Worm (Caenorhabditis elegans) whole organism, L4 larva: ENCODE data around the gene Y46G5A.15.
A peak's percentile ranks its signal among the peaks of the same experiment; 100 is the strongest.

ENCODE experiments used
- D1046.2 ChIP-seq: fragments of 200-800 bp; sonication (Bioruptor generic); IDR thresholded peaks from 2 replicates; pipeline ENCODE4 v1.3.6; 2022; ENCODE audit warnings: missing genetic modification characterization, missing compliant biosample characterization
- F10B5.3 ChIP-seq: sonication (generic microtip); optimal IDR thresholded peaks from 2 replicates; lab custom pipeline; 2016; ENCODE audit warnings: mild to moderate bottlenecking, missing genetic modification characterization, missing compliant biosample characterization
- F44E2.7 ChIP-seq: fragments of 200-800 bp; sonication (Bioruptor generic); IDR thresholded peaks from 2 replicates; pipeline ENCODE4 v2.1.2; 2022; ENCODE audit warnings: missing genetic modification characterization, missing compliant biosample characterization
- F49E8.2 ChIP-seq: sonication (generic microtip); optimal IDR thresholded peaks from 2 replicates; lab custom pipeline; 2016; ENCODE audit warnings: missing compliant biosample characterization, mild to moderate bottlenecking, missing genetic modification characterization, borderline replicate concordance
- R02D3.7 ChIP-seq: fragments of 150-350 bp; sonication (generic microtip); optimal IDR thresholded peaks from 3 replicates; lab custom pipeline; 2014; ENCODE audit warnings: missing biosample characterization, missing genetic modification characterization
- T20F7.1 ChIP-seq: fragments of 200-800 bp; sonication (Bioruptor generic); optimal IDR thresholded peaks from 2 replicates; lab custom pipeline; 2018; ENCODE audit warnings: mild to moderate bottlenecking, missing genetic modification characterization, missing compliant biosample characterization
- Y105C5A.15 ChIP-seq: fragments of 200-800 bp; sonication (Bioruptor generic); IDR thresholded peaks from 2 replicates; pipeline ENCODE4 v1.3.6; 2022; ENCODE audit warnings: missing genetic modification characterization, missing compliant biosample characterization
- Y48G9A.11 ChIP-seq: fragments of 200-800 bp; sonication (Bioruptor generic); IDR thresholded peaks from 2 replicates; pipeline ENCODE4 v1.3.6; 2022; ENCODE audit warnings: missing genetic modification reagents, missing genetic modification characterization, missing compliant biosample characterization
- Y5F2A.4 ChIP-seq: fragments of 200-800 bp; sonication (Bioruptor generic); optimal IDR thresholded peaks from 2 replicates; lab custom pipeline; 2018; ENCODE audit warnings: mild to moderate bottlenecking, missing genetic modification characterization, missing compliant biosample characterization
- ZK337.2 ChIP-seq: fragments of 200-800 bp; sonication (Bioruptor generic); IDR thresholded peaks from 2 replicates; pipeline ENCODE4 v1.3.6; 2022; ENCODE audit warnings: missing genetic modification reagents, missing genetic modification characterization, missing compliant biosample characterization
- aha-1 ChIP-seq: fragments of 150-350 bp; peaks from one replicate; lab custom pipeline; 2014; ENCODE audit warnings: missing biosample characterization, missing genetic modification characterization
- ama-1 ChIP-seq: fragments of 150-350 bp; optimal IDR thresholded peaks from 2 replicates; lab custom pipeline; 2014; ENCODE audit warnings: inconsistent platforms, mixed read lengths
- ceh-20 ChIP-seq: fragments of 200-800 bp; sonication (Bioruptor generic); IDR thresholded peaks from 2 replicates; pipeline ENCODE4 v1.3.6; 2022; ENCODE audit warnings: missing genetic modification reagents, missing genetic modification characterization, missing compliant biosample characterization
- ceh-32 ChIP-seq: sonication (generic microtip); optimal IDR thresholded peaks from 2 replicates; lab custom pipeline; 2016; ENCODE audit warnings: mild to moderate bottlenecking, missing genetic modification characterization, missing compliant biosample characterization; ENCODE audit not compliant: poor library complexity
- ceh-44 ChIP-seq: fragments of 200-800 bp; sonication (Bioruptor generic); IDR thresholded peaks from 2 replicates; pipeline ENCODE4 v1.3.6; 2022; ENCODE audit warnings: missing genetic modification reagents, missing genetic modification characterization, missing compliant biosample characterization
- ceh-62 ChIP-seq: sonication (generic microtip); optimal IDR thresholded peaks from 2 replicates; lab custom pipeline; 2017; ENCODE audit warnings: missing biosample characterization, missing genetic modification characterization
- cey-2 ChIP-seq: sonication (generic microtip); optimal IDR thresholded peaks from 3 replicates; lab custom pipeline; 2017; ENCODE audit warnings: missing genetic modification characterization, mild to moderate bottlenecking, missing compliant biosample characterization, antibody characterized with exemption, borderline replicate concordance; ENCODE audit not compliant: insufficient read depth
- ctbp-1 ChIP-seq: fragments of 200-800 bp; sonication (Bioruptor generic); IDR thresholded peaks from 2 replicates; pipeline ENCODE4 v1.3.6; 2022; ENCODE audit warnings: missing genetic modification reagents, missing genetic modification characterization, missing compliant biosample characterization
- daf-8 ChIP-seq: fragments of 200-800 bp; sonication (Bioruptor generic); IDR thresholded peaks from 2 replicates; pipeline ENCODE4 v1.3.6; 2022; ENCODE audit warnings: missing genetic modification characterization, missing compliant biosample characterization
- dmd-6 ChIP-seq: fragments of 200-800 bp; sonication (Bioruptor generic); IDR thresholded peaks from 2 replicates; pipeline ENCODE4 v1.3.6; 2022; ENCODE audit warnings: missing genetic modification reagents, missing genetic modification characterization, missing compliant biosample characterization
- dmd-9 ChIP-seq: fragments of 200-800 bp; sonication (Bioruptor generic); IDR thresholded peaks from 2 replicates; pipeline ENCODE4 v1.3.6; 2022; ENCODE audit warnings: missing genetic modification reagents, missing genetic modification characterization, missing compliant biosample characterization
- duxl-1 ChIP-seq: sonication (generic microtip); optimal IDR thresholded peaks from 2 replicates; lab custom pipeline; 2016; ENCODE audit warnings: mild to moderate bottlenecking, missing genetic modification characterization, moderate library complexity, missing compliant biosample characterization; ENCODE audit not compliant: poor library complexity
- fkh-10 ChIP-seq: fragments of 150-350 bp; optimal IDR thresholded peaks from 2 replicates; lab custom pipeline; 2014; ENCODE audit warnings: missing biosample characterization, missing genetic modification reagents, missing genetic modification characterization
- gei-8 ChIP-seq: fragments of 200-800 bp; sonication (Bioruptor generic); optimal IDR thresholded peaks from 2 replicates; lab custom pipeline; 2018; ENCODE audit warnings: mild to moderate bottlenecking, missing genetic modification characterization, missing compliant biosample characterization
- hif-1 ChIP-seq, 2 experiments: sonication (generic microtip); optimal IDR thresholded peaks; 2 replicates each; lab custom pipeline; 2016 to 2017; ENCODE audit warnings: missing compliant biosample characterization in 2 of 2, missing genetic modification characterization in 2 of 2, missing genetic modification reagents in 2 of 2, missing genotype in 2 of 2, mild to moderate bottlenecking in 1 of 2
- hlh-11 ChIP-seq: fragments of 200-800 bp; sonication (Bioruptor generic); optimal IDR thresholded peaks from 2 replicates; lab custom pipeline; 2018; ENCODE audit warnings: mild to moderate bottlenecking, missing genetic modification characterization, missing compliant biosample characterization
- hlh-30 ChIP-seq: sonication (generic microtip); optimal IDR thresholded peaks from 2 replicates; lab custom pipeline; 2017; ENCODE audit warnings: antibody characterized with exemption, mild to moderate bottlenecking, missing genetic modification characterization, missing compliant biosample characterization; ENCODE audit not compliant: insufficient read depth
- jun-1 ChIP-seq: fragments of 150-350 bp; optimal IDR thresholded peaks from 2 replicates; lab custom pipeline; 2014; ENCODE audit warnings: missing biosample characterization, missing genetic modification reagents, missing genetic modification characterization
- lim-7 ChIP-seq: fragments of 200-800 bp; sonication (Bioruptor generic); IDR thresholded peaks from 2 replicates; pipeline ENCODE4 v1.3.6; 2022; ENCODE audit warnings: missing genetic modification characterization, missing compliant biosample characterization
- lin-1 ChIP-seq: fragments of 200-800 bp; sonication (Bioruptor generic); IDR thresholded peaks from 2 replicates; pipeline ENCODE4 v1.3.6; 2022; ENCODE audit warnings: missing genetic modification reagents, missing genetic modification characterization, missing compliant biosample characterization
- lin-29 ChIP-seq: fragments of 200-800 bp; sonication (Bioruptor generic); IDR thresholded peaks from 2 replicates; pipeline ENCODE4 v1.3.6; 2022; ENCODE audit warnings: missing genetic modification reagents, missing genetic modification characterization, missing compliant biosample characterization
- lin-39 ChIP-seq: fragments of 150-350 bp; optimal IDR thresholded peaks from 2 replicates; lab custom pipeline; 2014; ENCODE audit warnings: missing biosample characterization, missing genetic modification reagents, missing genetic modification characterization
- madf-5 ChIP-seq, 2 experiments: fragments of 200-800 bp; sonication (Bioruptor generic); IDR thresholded peaks; 2 replicates each; pipeline ENCODE4 v1.3.6; 2022; ENCODE audit warnings: missing compliant biosample characterization in 2 of 2, missing genetic modification characterization in 2 of 2
- mxl-2 ChIP-seq: fragments of 200-800 bp; sonication (Bioruptor generic); conservative IDR thresholded peaks from 2 replicates; pipeline ENCODE4 v1.3.6; 2022; ENCODE audit warnings: missing genetic modification reagents, missing genetic modification characterization, missing compliant biosample characterization
- mxl-3 ChIP-seq: fragments of 200-800 bp; sonication (Bioruptor generic); optimal IDR thresholded peaks from 2 replicates; lab custom pipeline; 2018; ENCODE audit warnings: mild to moderate bottlenecking, missing genetic modification characterization, missing compliant biosample characterization
- nhr-42 ChIP-seq: fragments of 200-800 bp; sonication (Bioruptor generic); IDR thresholded peaks from 2 replicates; pipeline ENCODE4 v1.3.6; 2022; ENCODE audit warnings: missing genetic modification characterization, missing compliant biosample characterization
- nhr-6 ChIP-seq: fragments of 150-350 bp; optimal IDR thresholded peaks from 2 replicates; lab custom pipeline; 2014; ENCODE audit warnings: missing biosample characterization, missing genetic modification characterization
- rbr-2 ChIP-seq: sonication (generic microtip); optimal IDR thresholded peaks from 2 replicates; lab custom pipeline; 2016; ENCODE audit warnings: missing genotype, missing genetic modification characterization, missing compliant biosample characterization
- saeg-2 ChIP-seq: fragments of 200-800 bp; sonication (Bioruptor generic); IDR thresholded peaks from 2 replicates; pipeline ENCODE4 v1.3.6; 2022; ENCODE audit warnings: missing genetic modification reagents, missing genetic modification characterization, missing compliant biosample characterization
- sdz-12 ChIP-seq: fragments of 200-800 bp; sonication (Bioruptor generic); optimal IDR thresholded peaks from 2 replicates; lab custom pipeline; 2018; ENCODE audit warnings: mild to moderate bottlenecking, missing genetic modification characterization, missing compliant biosample characterization
- skn-1 ChIP-seq: fragments of 150-350 bp; optimal IDR thresholded peaks from 2 replicates; lab custom pipeline; 2014; ENCODE audit warnings: missing biosample characterization, missing genetic modification characterization
- snpc-1.2 ChIP-seq: fragments of 200-800 bp; sonication (Bioruptor generic); IDR thresholded peaks from 2 replicates; pipeline ENCODE4 v1.3.6; 2022; ENCODE audit warnings: missing genetic modification reagents, missing genetic modification characterization, missing compliant biosample characterization
- snpc-4 ChIP-seq: fragments of 150-350 bp; optimal IDR thresholded peaks from 2 replicates; lab custom pipeline; 2014; ENCODE audit warnings: missing biosample characterization, missing genetic modification characterization
- spr-1 ChIP-seq: sonication (generic microtip); optimal IDR thresholded peaks from 2 replicates; lab custom pipeline; 2016; ENCODE audit warnings: mild to moderate bottlenecking, missing genetic modification characterization, missing compliant biosample characterization
- spr-3 ChIP-seq: fragments of 200-800 bp; sonication (Bioruptor generic); optimal IDR thresholded peaks from 2 replicates; lab custom pipeline; 2018; ENCODE audit warnings: mild to moderate bottlenecking, missing genetic modification characterization, missing compliant biosample characterization
- unc-130 ChIP-seq: sonication (generic microtip); optimal IDR thresholded peaks from 2 replicates; lab custom pipeline; 2016; ENCODE audit warnings: missing genetic modification reagents, missing genetic modification characterization, missing compliant biosample characterization
- unc-39 ChIP-seq: sonication (generic microtip); optimal IDR thresholded peaks from 2 replicates; lab custom pipeline; 2017; ENCODE audit warnings: missing biosample characterization, missing genetic modification characterization
- zag-1 ChIP-seq: fragments of 150-350 bp; optimal IDR thresholded peaks from 2 replicates; lab custom pipeline; 2014; ENCODE audit warnings: missing biosample characterization, missing genetic modification characterization
- zfp-3 ChIP-seq: fragments of 200-800 bp; sonication (Bioruptor generic); conservative IDR thresholded peaks from 2 replicates; pipeline ENCODE4 v1.3.6; 2022; ENCODE audit warnings: missing genetic modification reagents, missing genetic modification characterization, missing compliant biosample characterization
- ztf-11 ChIP-seq: fragments of 150-350 bp; optimal IDR thresholded peaks from 2 replicates; lab custom pipeline; 2014; ENCODE audit warnings: missing biosample characterization, missing genetic modification characterization
- ztf-7 ChIP-seq: fragments of 150-350 bp; optimal IDR thresholded peaks from 2 replicates; lab custom pipeline; 2014; ENCODE audit warnings: missing biosample characterization, missing genetic modification characterization

The Y46G5A.15 gene

DNA sequence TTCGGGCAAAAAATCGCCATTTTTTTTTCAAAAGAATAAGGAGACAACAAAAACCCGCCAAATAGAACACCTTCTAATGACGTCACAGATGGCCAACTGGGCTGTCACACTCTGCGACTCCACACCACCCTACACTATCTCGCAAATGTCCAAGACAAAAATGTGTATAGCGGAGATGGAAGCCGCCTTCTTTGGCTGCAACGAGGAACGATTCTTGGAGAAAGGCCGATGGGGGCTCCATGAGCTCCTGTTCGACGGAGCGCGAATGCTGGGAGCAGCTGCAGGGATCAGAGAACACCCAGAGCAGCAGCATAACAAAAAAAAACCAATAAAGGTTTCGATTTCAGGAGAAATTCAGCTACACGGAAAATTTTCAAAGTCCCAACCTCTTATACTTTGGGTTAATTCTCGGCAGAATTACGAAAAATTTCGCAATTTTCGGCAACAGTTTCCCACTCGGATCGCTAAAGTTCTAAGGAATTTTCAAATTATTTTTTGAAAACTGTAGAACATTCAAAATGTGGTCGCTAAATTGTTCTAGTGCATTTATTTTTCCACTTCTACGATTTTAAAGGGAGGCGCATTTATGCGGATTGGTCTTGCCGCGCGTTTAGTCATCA, 20.7 kb upstream of the Y46G5A.15 start (continued):
- peak; percentile 62 for TF ChIP-seq hlh-11 (tag; lab: Kevin White, UChicago)
- no peak for TF ChIP-seq gei-8 (GFP tag; lab: Kevin White, UChicago)
- no peak for TF ChIP-seq ztf-11 (tag; lab: Kevin White, UChicago)
- no peak for TF ChIP-seq ceh-32 (tag; lab: Kevin White, UChicago)
- TF ChIP-seq nhr-6 (tag; lab: Kevin White, UChicago) = no peak
- TF ChIP-seq zag-1 (tag; lab: Kevin White, UChicago) = no peak
- no peak for TF ChIP-seq Y48G9A.11 (GFP tag; lab: Robert Waterston, UW)
- no peak for TF ChIP-seq skn-1
- no peak for TF ChIP-seq ama-1 (lab: Kevin White, UChicago)
- no peak for TF ChIP-seq dmd-9 (GFP tag; lab: Robert Waterston, UW)
- TF ChIP-seq F10B5.3 (tag; lab: Kevin White, UChicago) = no peak
- TF ChIP-seq saeg-2 (GFP tag; lab: Robert Waterston, UW) = no peak
- no peak for TF ChIP-seq ceh-44 (GFP tag; lab: Robert Waterston, UW)
- no peak for TF ChIP-seq jun-1 (tag; lab: Kevin White, UChicago)
- no peak for TF ChIP-seq snpc-1.2 (GFP tag; lab: Robert Waterston, UW)
- no peak for TF ChIP-seq T20F7.1 (GFP tag; lab: Kevin White, UChicago)
- TF ChIP-seq nhr-42 = no peak
- TF ChIP-seq ZK337.2 (GFP tag; lab: Robert Waterston, UW) = no peak
- TF ChIP-seq duxl-1 (tag; lab: Kevin White, UChicago) = no peak
- TF ChIP-seq aha-1 (tag; lab: Kevin White, UChicago) = peak; percentile 58
- TF ChIP-seq snpc-4 (tag; lab: Kevin White, UChicago) = no peak
- 0 out of 2 replicates have a peak, but pooled peaks have one; percentile 38 for TF ChIP-seq ctbp-1 (GFP tag; lab: Robert Waterston, UW)
- TF ChIP-seq mxl-3 (GFP tag; lab: Kevin White, UChicago) = no peak
- TF ChIP-seq zfp-3 (GFP tag; lab: Robert Waterston, UW) = no peak
- no peak for TF ChIP-seq hif-1 (tag; optimal IDR thresholded peaks at IDR 0.05; lab: Kevin White, UChicago)
- peak; percentile 41 for TF ChIP-seq dmd-6 (GFP tag; lab: Robert Waterston, UW)
- TF ChIP-seq ceh-20 (GFP tag; lab: Robert Waterston, UW) = no peak
- no peak for TF ChIP-seq unc-130 (GFP tag; lab: Kevin White, UChicago)
- TF ChIP-seq lim-7 = no peak
- TF ChIP-seq spr-3 (GFP tag; lab: Kevin White, UChicago) = no peak
- peak; percentile 53 for TF ChIP-seq rbr-2 (tag; lab: Kevin White, UChicago)
- no peak for TF ChIP-seq Y105C5A.15 (GFP tag; lab: Robert Waterston, UW)
- no peak for TF ChIP-seq lin-39 (tag; lab: Kevin White, UChicago)
- peak; percentile 42 for TF ChIP-seq fkh-10 (GFP tag; lab: Kevin White, UChicago)
- no peak for TF ChIP-seq R02D3.7 (tag; lab: Kevin White, UChicago)
- no peak for TF ChIP-seq cey-2 (tag; lab: Kevin White, UChicago)
- TF ChIP-seq hlh-30 (tag; lab: Kevin White, UChicago) = peak; percentile 47
- no peak for TF ChIP-seq spr-1 (tag; lab: Kevin White, UChicago)
- TF ChIP-seq mxl-2 (GFP tag; lab: Robert Waterston, UW) = no peak
- no peak for TF ChIP-seq ceh-62 (tag; lab: Kevin White, UChicago)
- no peak for TF ChIP-seq Y5F2A.4 (GFP tag; lab: Kevin White, UChicago)
- TF ChIP-seq lin-1 (GFP tag; lab: Robert Waterston, UW) = no peak
- TF ChIP-seq unc-39 = no peak
- TF ChIP-seq F49E8.2 = no peak
- 0 out of 2 replicates have a peak, but pooled peaks have one; percentile 13 for TF ChIP-seq D1046.2 (GFP tag; lab: Robert Waterston, UW)
- no peak for TF ChIP-seq ztf-7 (tag; lab: Kevin White, UChicago)
- TF ChIP-seq F44E2.7 (GFP tag; lab: Robert Waterston, UW) = no peak
- no peak for TF ChIP-seq daf-8
- TF ChIP-seq lin-29 (GFP tag; lab: Robert Waterston, UW) = no peak
- TF ChIP-seq sdz-12 (GFP tag; lab: Kevin White, UChicago) = no peak
- TF ChIP-seq madf-5 (GFP tag; IDR thresholded peaks at IDR 0.05; lab: Robert Waterston, UW) = no peak
